Fruit fly (Drosophila melanogaster) whole organism, embryonic: Measurements from ENCODE around the gene ND-MNLL.
A peak's percentile ranks its signal among the peaks of the same experiment; 100 is the strongest.

Experiments
- Atf6 ChIP-seq: fragments of 200-800 bp; sonication (Bioruptor generic); IDR thresholded peaks from 2 replicates; pipeline ENCODE4 v1.3.6; 2022; ENCODE audit warnings: missing biosample characterization, missing genetic modification characterization
- CG10462 ChIP-seq: fragments of 200-800 bp; sonication (Bioruptor generic); optimal IDR thresholded peaks from 2 replicates; lab custom pipeline; 2016; ENCODE audit warnings: missing biosample characterization, missing genetic modification characterization
- CG10543 ChIP-seq: fragments of 200-800 bp; sonication (Bioruptor generic); optimal IDR thresholded peaks from 3 replicates; lab custom pipeline; 2017; ENCODE audit warnings: missing biosample characterization, mild to moderate bottlenecking, missing genetic modification characterization, moderate library complexity
- CG11560 ChIP-seq: fragments of 200-800 bp; sonication (Bioruptor generic); IDR thresholded peaks from 3 replicates; pipeline ENCODE4 v1.3.6; 2022; ENCODE audit warnings: missing biosample characterization, missing genetic modification characterization
- CG11695 ChIP-seq: fragments of 200-800 bp; sonication (Bioruptor generic); IDR thresholded peaks from 3 replicates; pipeline ENCODE4 v1.3.6; 2022; ENCODE audit warnings: missing biosample characterization, missing genetic modification characterization
- CG12299 ChIP-seq: fragments of 200-800 bp; sonication (Bioruptor generic); optimal IDR thresholded peaks from 2 replicates; lab custom pipeline; 2018; ENCODE audit warnings: missing biosample characterization, mild to moderate bottlenecking, missing genetic modification characterization
- CG12391 ChIP-seq: fragments of 200-800 bp; sonication (Bioruptor generic); optimal IDR thresholded peaks from 3 replicates; lab custom pipeline; 2018; ENCODE audit warnings: missing biosample characterization, mild to moderate bottlenecking, missing genetic modification characterization, moderate library complexity
- CG12744 ChIP-seq: fragments of 200-800 bp; sonication (Bioruptor generic); optimal IDR thresholded peaks from 2 replicates; lab custom pipeline; 2016; ENCODE audit warnings: missing biosample characterization, missing genetic modification characterization
- CG13296 ChIP-seq: fragments of 200-800 bp; sonication (Bioruptor generic); optimal IDR thresholded peaks from 3 replicates; lab custom pipeline; 2018; ENCODE audit warnings: missing biosample characterization, mild to moderate bottlenecking, missing genetic modification characterization
- CG15514 ChIP-seq: fragments of 200-800 bp; sonication (Bioruptor generic); optimal IDR thresholded peaks from 3 replicates; lab custom pipeline; 2017; ENCODE audit warnings: missing biosample characterization, missing genetic modification characterization, mild to moderate bottlenecking, moderate library complexity, missing genetic modification reagents
- CG15601 ChIP-seq: fragments of 200-800 bp; sonication (Bioruptor generic); optimal IDR thresholded peaks from 3 replicates; lab custom pipeline; 2019; ENCODE audit warnings: missing biosample characterization, mild to moderate bottlenecking, missing genetic modification characterization, moderate library complexity
- CG17568 ChIP-seq: fragments of 200-800 bp; sonication (Bioruptor generic); optimal IDR thresholded peaks from 2 replicates; lab custom pipeline; 2018; ENCODE audit warnings: missing biosample characterization, mild to moderate bottlenecking, missing genetic modification characterization, moderate library complexity
- CG1832 ChIP-seq: fragments of 200-800 bp; sonication (Bioruptor generic); optimal IDR thresholded peaks from 2 replicates; lab custom pipeline; 2017; ENCODE audit warnings: missing biosample characterization, mild to moderate bottlenecking, missing genetic modification characterization, inconsistent platforms
- CG31388 ChIP-seq: fragments of 200-800 bp; sonication (Bioruptor generic); optimal IDR thresholded peaks from 2 replicates; lab custom pipeline; 2016; ENCODE audit warnings: missing biosample characterization, missing genetic modification characterization
- CG3847 ChIP-seq: fragments of 200-800 bp; sonication (Bioruptor generic); IDR thresholded peaks from 2 replicates; pipeline ENCODE4 v1.3.6; 2022; ENCODE audit warnings: missing biosample characterization, missing genetic modification characterization
- CG7372 ChIP-seq: fragments of 200-800 bp; sonication (Bioruptor generic); IDR thresholded peaks from 2 replicates; pipeline ENCODE4 v1.3.6; 2022; ENCODE audit warnings: missing biosample characterization, missing genetic modification characterization
- CG9797 ChIP-seq: fragments of 200-800 bp; sonication (Bioruptor generic); optimal IDR thresholded peaks from 3 replicates; lab custom pipeline; 2018; ENCODE audit warnings: missing biosample characterization, mild to moderate bottlenecking, missing genetic modification characterization
- Camta ChIP-seq: fragments of 200-800 bp; sonication (Bioruptor generic); optimal IDR thresholded peaks from 2 replicates; lab custom pipeline; 2016; ENCODE audit warnings: missing biosample characterization, missing genetic modification characterization
- Dek ChIP-seq: fragments of 200-800 bp; sonication (Bioruptor generic); optimal IDR thresholded peaks from 3 replicates; lab custom pipeline; 2019; ENCODE audit warnings: missing biosample characterization, mild to moderate bottlenecking, missing genetic modification characterization, moderate library complexity
- Dip3 ChIP-seq: fragments of 200-800 bp; sonication (Bioruptor generic); optimal IDR thresholded peaks from 3 replicates; lab custom pipeline; 2016; ENCODE audit warnings: missing biosample characterization, missing genetic modification characterization
- Doc3 ChIP-seq: fragments of 200-800 bp; sonication (Bioruptor generic); IDR thresholded peaks from 3 replicates; pipeline ENCODE4 v1.3.6; 2022; ENCODE audit warnings: missing biosample characterization, missing genetic modification characterization; ENCODE audit not compliant: partially characterized antibody
- E2f1 ChIP-seq: fragments of 200-800 bp; sonication (Bioruptor generic); IDR thresholded peaks from 2 replicates; pipeline ENCODE4 v1.3.6; 2022; ENCODE audit warnings: missing biosample characterization, missing genetic modification characterization
- GATAe ChIP-seq: fragments of 200-800 bp; sonication (Bioruptor generic); conservative IDR thresholded peaks from 2 replicates; pipeline ENCODE4 v1.3.6; 2022; ENCODE audit warnings: missing biosample characterization, missing genetic modification characterization
- HLH4C ChIP-seq: fragments of 200-800 bp; sonication (Bioruptor generic); IDR thresholded peaks from 3 replicates; pipeline ENCODE4 v1.3.6; 2022; ENCODE audit warnings: missing biosample characterization, missing genetic modification characterization; ENCODE audit not compliant: partially characterized antibody
- HmgZ ChIP-seq: fragments of 200-800 bp; sonication (Bioruptor generic); optimal IDR thresholded peaks from 2 replicates; lab custom pipeline; 2018; ENCODE audit warnings: missing biosample characterization, mild to moderate bottlenecking, missing genetic modification characterization
- Hr39 ChIP-seq: fragments of >200 bp; optimal IDR thresholded peaks from 2 replicates; lab custom pipeline; 2017
- MBD-R2 ChIP-seq: fragments of 200-800 bp; sonication (Bioruptor generic); IDR thresholded peaks from 2 replicates; pipeline ENCODE4 v1.3.6; 2022; ENCODE audit warnings: missing biosample characterization, missing genetic modification characterization
- NFAT ChIP-seq: fragments of 200-800 bp; sonication (Bioruptor generic); IDR thresholded peaks from 2 replicates; pipeline ENCODE4 v1.3.6; 2022; ENCODE audit warnings: missing biosample characterization, missing genetic modification characterization
- Opbp ChIP-seq: fragments of 200-800 bp; sonication (Bioruptor generic); IDR thresholded peaks from 3 replicates; pipeline ENCODE4 v1.3.6; 2022; ENCODE audit warnings: missing biosample characterization, missing genetic modification characterization; ENCODE audit not compliant: partially characterized antibody
- Ravus ChIP-seq: fragments of 200-800 bp; sonication (Bioruptor generic); IDR thresholded peaks from 2 replicates; pipeline ENCODE4 v1.3.6; 2022; ENCODE audit warnings: missing biosample characterization, missing genetic modification characterization
- Scr ChIP-seq: fragments of 200-800 bp; sonication (Bioruptor generic); IDR thresholded peaks from 2 replicates; pipeline ENCODE4 v1.3.6; 2022; ENCODE audit warnings: missing biosample characterization, missing genetic modification characterization; ENCODE audit not compliant: partially characterized antibody
- Sin3A ChIP-seq: fragments of >200 bp; optimal IDR thresholded peaks from 2 replicates; lab custom pipeline; 2018
- bab2 ChIP-seq: fragments of 200-800 bp; sonication (Bioruptor generic); optimal IDR thresholded peaks from 2 replicates; lab custom pipeline; 2016; ENCODE audit warnings: missing biosample characterization, missing genetic modification characterization
- bsh ChIP-seq, 2 experiments: fragments of 200-800 bp; sonication (Bioruptor generic); optimal IDR thresholded peaks; 2 replicates each; lab custom pipeline; 2017 to 2018; ENCODE audit warnings: mild to moderate bottlenecking in 2 of 2, missing biosample characterization in 2 of 2, missing genetic modification characterization in 2 of 2, moderate library complexity in 1 of 2
- cato ChIP-seq: fragments of 200-800 bp; sonication (Bioruptor generic); optimal IDR thresholded peaks from 2 replicates; lab custom pipeline; 2016; ENCODE audit warnings: missing biosample characterization, missing genetic modification characterization, borderline replicate concordance
- corto ChIP-seq: fragments of 200-800 bp; sonication (Bioruptor generic); optimal IDR thresholded peaks from 2 replicates; lab custom pipeline; 2016; ENCODE audit warnings: missing biosample characterization, mild to moderate bottlenecking, missing genetic modification characterization, moderate library complexity
- her ChIP-seq: fragments of 200-800 bp; sonication (Bioruptor generic); optimal IDR thresholded peaks from 2 replicates; lab custom pipeline; 2016; ENCODE audit warnings: missing biosample characterization, missing genetic modification characterization
- mld ChIP-seq: fragments of 200-800 bp; sonication (Bioruptor generic); IDR thresholded peaks from 3 replicates; pipeline ENCODE4 v1.3.6; 2022; ENCODE audit warnings: missing biosample characterization, missing genetic modification characterization; ENCODE audit not compliant: partially characterized antibody
- nerfin-2 ChIP-seq: fragments of 200-800 bp; sonication (Bioruptor generic); IDR thresholded peaks from 2 replicates; pipeline ENCODE4 v1.3.6; 2022; ENCODE audit warnings: missing biosample characterization, missing genetic modification characterization; ENCODE audit not compliant: partially characterized antibody
- peb ChIP-seq: fragments of 200-800 bp; sonication (Bioruptor generic); IDR thresholded peaks from 2 replicates; pipeline ENCODE4 v1.3.6; 2022; ENCODE audit warnings: missing biosample characterization, missing genetic modification characterization
- psq ChIP-seq: fragments of 200-800 bp; sonication (Bioruptor generic); optimal IDR thresholded peaks from 2 replicates; lab custom pipeline; 2017; ENCODE audit warnings: missing biosample characterization, missing genetic modification characterization
- row ChIP-seq: fragments of 200-800 bp; sonication (Bioruptor generic); IDR thresholded peaks from 3 replicates; pipeline ENCODE4 v1.3.6; 2022; ENCODE audit warnings: missing biosample characterization, missing genetic modification characterization
- stc ChIP-seq: fragments of 200-800 bp; sonication (Bioruptor generic); IDR thresholded peaks from 2 replicates; pipeline ENCODE4 v1.3.6; 2022; ENCODE audit warnings: missing biosample characterization, missing genetic modification characterization
- tup ChIP-seq: fragments of 200-800 bp; sonication (Bioruptor generic); optimal IDR thresholded peaks from 2 replicates; lab custom pipeline; 2016; ENCODE audit warnings: missing biosample characterization, mild to moderate bottlenecking, missing genetic modification characterization, moderate library complexity
- twi ChIP-seq: fragments of 200-800 bp; optimal IDR thresholded peaks from 2 replicates; lab custom pipeline; 2019; ENCODE audit warnings: missing biosample characterization, mild to moderate bottlenecking, missing genetic modification characterization, moderate library complexity

The ND-MNLL gene

DNA sequence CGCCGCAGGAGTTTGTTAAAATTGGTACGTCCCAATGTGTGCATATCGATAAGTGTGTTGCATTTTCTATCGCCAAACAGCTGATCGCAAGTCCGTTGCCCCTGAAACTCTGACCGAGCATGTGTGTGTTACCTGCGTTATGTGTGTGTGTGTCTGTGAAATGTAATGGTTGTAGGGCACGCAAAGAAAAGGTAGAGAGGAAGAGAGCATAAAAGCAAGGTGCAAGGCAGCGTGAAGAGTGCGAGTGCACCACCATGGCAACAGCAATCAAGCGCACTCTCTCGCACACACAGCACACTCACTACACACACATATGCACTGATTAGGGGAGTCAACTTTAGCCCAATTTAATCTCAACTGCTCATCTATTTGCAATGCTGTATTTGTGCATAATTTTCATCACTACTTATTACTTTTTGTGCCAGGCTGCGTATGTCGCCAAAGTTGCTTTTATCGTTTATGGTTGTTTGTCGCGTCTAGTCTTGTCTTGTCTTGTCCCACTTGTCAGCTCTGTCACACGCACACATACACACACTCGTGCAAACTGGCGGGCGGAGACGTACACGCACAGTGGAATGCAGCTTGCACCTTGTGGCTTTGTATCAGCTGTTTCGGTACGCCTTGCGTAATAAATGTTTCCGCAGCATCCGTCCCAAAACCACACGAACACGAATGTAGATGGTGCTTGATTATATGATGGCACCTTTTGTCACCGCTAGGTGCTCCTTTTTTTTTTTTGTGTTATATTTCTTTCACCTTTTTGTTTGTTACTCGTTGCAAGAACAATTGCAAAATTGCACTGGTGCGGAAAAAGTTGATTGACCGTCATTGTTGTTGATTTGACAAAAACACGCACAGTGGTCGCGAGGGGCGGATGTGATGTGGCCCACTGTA is 44.2 kb upstream of the ND-MNLL start (continued):
- TF ChIP-seq CG17568 (GFP tag; lab: Kevin White, UChicago) (peak; percentile 55), Dip3 (GFP tag; lab: Kevin White, UChicago) (peak; percentile 55), CG10462 (GFP tag; lab: Kevin White, UChicago) (peak; percentile 77)

dm6 chrX:7935798-7936572 is 42.4 kb upstream of the ND-MNLL start, which contains the start of gene Ubr3:
Gene Ubr3, plus strand, starts transcription at chrX:7935896.
- TF ChIP-seq Camta, result no peak
- TF ChIP-seq E2f1 (GFP tag; lab: Robert Waterston, UW), result no peak
- no peak for TF ChIP-seq peb (GFP tag; lab: Robert Waterston, UW)
- TF ChIP-seq NFAT (GFP tag; lab: Robert Waterston, UW), result 0 out of 2 replicates have a peak, but pooled peaks have one; percentile 21
- peak; percentile 48; the same call in 1 of the 2 replicates for TF ChIP-seq MBD-R2 (GFP tag; lab: Robert Waterston, UW)
- peak; percentile 49 for TF ChIP-seq HmgZ (tag; lab: Kevin White, UChicago)
- TF ChIP-seq CG15514 (GFP tag; lab: Kevin White, UChicago), result peak; percentile 37
- peak; percentile 32 for TF ChIP-seq CG3847 (GFP tag; lab: Robert Waterston, UW)
- no peak for TF ChIP-seq twi (tag; lab: Kevin White, UChicago)
- peak; percentile 82 for TF ChIP-seq CG9797
- peak; percentile 26; the same call in 1 of the 3 replicates for TF ChIP-seq row (GFP tag; lab: Robert Waterston, UW)
- TF ChIP-seq her (GFP tag; lab: Kevin White, UChicago), result no peak
- peak; percentile 78 for TF ChIP-seq Scr
- no peak for TF ChIP-seq CG15601 (tag; lab: Kevin White, UChicago)
- TF ChIP-seq tup (GFP tag; lab: Kevin White, UChicago), result no peak
- peak; percentile 69; the same call in 2 of the 3 replicates for TF ChIP-seq Opbp (GFP tag; lab: Robert Waterston, UW)
- no peak for TF ChIP-seq CG11695
- TF ChIP-seq mld, result peak; percentile 63; the same call in 2 of the 3 replicates
- TF ChIP-seq Hr39 (lab: Kevin White, UChicago), result no peak
- no peak for TF ChIP-seq CG17568 (GFP tag; lab: Kevin White, UChicago)
- TF ChIP-seq CG11560 (tag; lab: Robert Waterston, UW), result no peak
- TF ChIP-seq Ravus (GFP tag; lab: Robert Waterston, UW), result no peak
- no peak for TF ChIP-seq CG7372 (GFP tag; lab: Robert Waterston, UW)
- TF ChIP-seq HLH4C, result peak; percentile 81
- no peak for TF ChIP-seq bsh (GFP tag; optimal IDR thresholded peaks at IDR 0.05; lab: Kevin White, UChicago)
- no peak for TF ChIP-seq bab2 (GFP tag; lab: Kevin White, UChicago)
- no peak for TF ChIP-seq Dek
- TF ChIP-seq CG31388 (GFP tag; lab: Kevin White, UChicago), result no peak
- peak; percentile 91 for TF ChIP-seq Sin3A
- no peak for TF ChIP-seq CG12744 (GFP tag; lab: Kevin White, UChicago)
- no peak for TF ChIP-seq cato (GFP tag; lab: Kevin White, UChicago)
- TF ChIP-seq CG1832 (GFP tag; lab: Kevin White, UChicago), result no peak
- TF ChIP-seq stc, result no peak
- no peak for TF ChIP-seq psq (GFP tag; lab: Kevin White, UChicago)
- no peak for TF ChIP-seq Atf6 (GFP tag; lab: Robert Waterston, UW)
- peak; percentile 9 for TF ChIP-seq CG12391 (tag; lab: Kevin White, UChicago)
- TF ChIP-seq corto (GFP tag; lab: Kevin White, UChicago), result no peak
- peak; percentile 54; the same call in 1 of the 3 replicates for TF ChIP-seq Doc3 (GFP tag; lab: Robert Waterston, UW)
- TF ChIP-seq CG13296, result no peak
- peak; percentile 21 for TF ChIP-seq CG10543 (GFP tag; lab: Kevin White, UChicago)
- TF ChIP-seq nerfin-2 (GFP tag; lab: Robert Waterston, UW), result peak; percentile 66
- no peak for TF ChIP-seq GATAe (GFP tag; lab: Robert Waterston, UW)
- TF ChIP-seq CG12299 (tag; lab: Kevin White, UChicago), result peak; percentile 23
